Worm (Caenorhabditis elegans): ENCODE measurements around the gene F26D2.3.

DNA sequence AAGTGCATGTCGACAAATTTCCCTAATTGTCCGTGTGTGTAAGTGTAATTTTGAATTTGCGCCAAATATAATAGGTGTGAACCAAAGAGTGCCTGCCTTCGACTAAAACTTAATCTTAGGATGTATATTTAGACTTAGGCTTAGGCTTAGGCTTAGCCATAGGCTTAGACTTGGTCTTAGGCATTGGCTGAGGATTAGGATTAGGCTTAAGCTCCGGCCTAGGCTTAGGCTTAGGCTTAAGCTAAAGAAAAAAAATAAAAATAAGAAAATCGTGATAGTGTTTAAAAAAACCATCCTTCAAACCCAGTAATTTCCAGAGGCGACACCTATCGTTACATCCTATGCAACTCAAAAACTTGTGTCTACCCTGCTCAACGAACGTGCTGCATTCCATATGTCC, 38.4 kb downstream of the F26D2.3 start:
- TF ChIP-seq ref-1 (GFP tag; conservative IDR thresholded peaks at IDR 0.05), result no peak
- no peak for TF ChIP-seq klf-2 (GFP tag; conservative IDR thresholded peaks at IDR 0.05)
- no peak for TF ChIP-seq ztf-29 (GFP tag; IDR thresholded peaks at IDR 0.05)
- no peak for TF ChIP-seq tab-1 (GFP tag; IDR thresholded peaks at IDR 0.05)
- TF ChIP-seq med-1 (GFP tag; optimal IDR thresholded peaks at IDR 0.05; ENCODE audit: insufficient read depth), result no peak
- TF ChIP-seq flt-1 (GFP tag; IDR thresholded peaks at IDR 0.05), result no peak

Data from whole organism, midembryonic.